Fruit fly (Drosophila melanogaster) whole organism, embryonic: ENCODE data around the gene haf.

Source experiments
- B-H1 ChIP-seq: fragments of 200-800 bp; sonication (Bioruptor generic); IDR thresholded peaks from 3 replicates; pipeline ENCODE4 v1.3.6; 2022; ENCODE audit warnings: missing biosample characterization, missing genetic modification characterization
- Blimp-1 ChIP-seq: fragments of 200-800 bp; sonication (Bioruptor generic); optimal IDR thresholded peaks from 3 replicates; lab custom pipeline; 2018; ENCODE audit warnings: missing biosample characterization, missing genetic modification characterization, mild to moderate bottlenecking, moderate library complexity, missing genetic modification reagents
- CG10267 ChIP-seq: fragments of 200-800 bp; sonication (Bioruptor generic); optimal IDR thresholded peaks from 2 replicates; lab custom pipeline; 2018; ENCODE audit warnings: missing biosample characterization, mild to moderate bottlenecking, missing genetic modification characterization, moderate library complexity
- CG11247 ChIP-seq: fragments of 200-800 bp; sonication (Bioruptor generic); IDR thresholded peaks from 2 replicates; pipeline ENCODE4 v1.3.6; 2022; ENCODE audit warnings: missing biosample characterization, missing genetic modification characterization
- CG12391 ChIP-seq: fragments of 200-800 bp; sonication (Bioruptor generic); optimal IDR thresholded peaks from 3 replicates; lab custom pipeline; 2018; ENCODE audit warnings: missing biosample characterization, mild to moderate bottlenecking, missing genetic modification characterization, moderate library complexity
- CG12769 ChIP-seq: fragments of 200-800 bp; sonication (Bioruptor generic); optimal IDR thresholded peaks from 2 replicates; lab custom pipeline; 2019; ENCODE audit warnings: missing biosample characterization, mild to moderate bottlenecking, missing genetic modification characterization, moderate library complexity
- CG14050 ChIP-seq: fragments of 200-800 bp; sonication (Bioruptor generic); IDR thresholded peaks from 3 replicates; pipeline ENCODE4 v1.3.6; 2022; ENCODE audit warnings: missing biosample characterization, missing genetic modification characterization
- CG15011 ChIP-seq: fragments of 200-800 bp; sonication (Bioruptor generic); optimal IDR thresholded peaks from 3 replicates; lab custom pipeline; 2018; ENCODE audit warnings: missing biosample characterization, mild to moderate bottlenecking, missing genetic modification characterization
- CG15269 ChIP-seq: fragments of 200-800 bp; sonication (Bioruptor generic); optimal IDR thresholded peaks from 2 replicates; lab custom pipeline; 2018; ENCODE audit warnings: missing biosample characterization, mild to moderate bottlenecking, missing genetic modification characterization, moderate library complexity
- CG15601 ChIP-seq: fragments of 200-800 bp; sonication (Bioruptor generic); optimal IDR thresholded peaks from 3 replicates; lab custom pipeline; 2019; ENCODE audit warnings: missing biosample characterization, mild to moderate bottlenecking, missing genetic modification characterization, moderate library complexity
- CG1602 ChIP-seq: fragments of 200-800 bp; sonication (Bioruptor generic); optimal IDR thresholded peaks from 3 replicates; lab custom pipeline; 2016; ENCODE audit warnings: missing biosample characterization, missing genetic modification characterization
- CG1647 ChIP-seq: fragments of 200-800 bp; sonication (Bioruptor generic); optimal IDR thresholded peaks from 3 replicates; lab custom pipeline; 2016; ENCODE audit warnings: missing biosample characterization, missing genetic modification characterization
- CG16813 ChIP-seq: fragments of 200-800 bp; sonication (Bioruptor generic); IDR thresholded peaks from 3 replicates; pipeline ENCODE4 v1.3.6; 2022; ENCODE audit warnings: missing biosample characterization, missing genetic modification characterization; ENCODE audit not compliant: partially characterized antibody
- CG17359 ChIP-seq: fragments of 200-800 bp; sonication (Bioruptor generic); optimal IDR thresholded peaks from 3 replicates; lab custom pipeline; 2018; ENCODE audit warnings: missing biosample characterization, mild to moderate bottlenecking, missing genetic modification characterization, moderate library complexity
- CG17361 ChIP-seq: fragments of 200-800 bp; sonication (Bioruptor generic); IDR thresholded peaks from 3 replicates; pipeline ENCODE4 v1.3.6; 2022; ENCODE audit warnings: missing biosample characterization, missing genetic modification characterization
- CG17385 ChIP-seq: fragments of 200-800 bp; sonication (Bioruptor generic); optimal IDR thresholded peaks from 3 replicates; lab custom pipeline; 2018; ENCODE audit warnings: missing biosample characterization, mild to moderate bottlenecking, missing genetic modification characterization
- CG17829 ChIP-seq: fragments of 200-800 bp; optimal IDR thresholded peaks from 2 replicates; lab custom pipeline; 2019; ENCODE audit warnings: missing biosample characterization, mild to moderate bottlenecking, missing genetic modification characterization, moderate library complexity
- CG18262 ChIP-seq: fragments of 200-800 bp; optimal IDR thresholded peaks from 3 replicates; lab custom pipeline; 2019; ENCODE audit warnings: missing biosample characterization, mild to moderate bottlenecking, missing genetic modification characterization, moderate library complexity
- CG2116 ChIP-seq: fragments of 200-800 bp; sonication (Bioruptor generic); optimal IDR thresholded peaks from 3 replicates; lab custom pipeline; 2018; ENCODE audit warnings: missing biosample characterization, mild to moderate bottlenecking, missing genetic modification characterization
- CG2120 ChIP-seq: fragments of 200-800 bp; sonication (Bioruptor generic); optimal IDR thresholded peaks from 3 replicates; lab custom pipeline; 2016; ENCODE audit warnings: missing biosample characterization, missing genetic modification characterization
- CG34422 ChIP-seq: fragments of 200-800 bp; sonication (Bioruptor generic); IDR thresholded peaks from 3 replicates; pipeline ENCODE4 v1.3.6; 2022; ENCODE audit warnings: missing biosample characterization, missing genetic modification characterization
- CG4360 ChIP-seq: fragments of 200-800 bp; sonication (Bioruptor generic); IDR thresholded peaks from 2 replicates; pipeline ENCODE4 v1.3.6; 2022; ENCODE audit warnings: missing biosample characterization, missing genetic modification characterization
- CG6254 ChIP-seq: fragments of 200-800 bp; sonication (Bioruptor generic); optimal IDR thresholded peaks from 3 replicates; lab custom pipeline; 2017; ENCODE audit warnings: mild to moderate bottlenecking, missing biosample characterization, missing genetic modification reagents, missing genetic modification characterization
- CG7786 ChIP-seq: fragments of 200-800 bp; sonication (Bioruptor generic); optimal IDR thresholded peaks from 2 replicates; lab custom pipeline; 2016; ENCODE audit warnings: missing biosample characterization, missing genetic modification characterization
- CG8089 ChIP-seq: fragments of 200-800 bp; sonication (Bioruptor generic); optimal IDR thresholded peaks from 3 replicates; lab custom pipeline; 2016; ENCODE audit warnings: missing biosample characterization, missing genetic modification characterization
- CG9727 ChIP-seq: fragments of 200-800 bp; sonication (Bioruptor generic); optimal IDR thresholded peaks from 3 replicates; lab custom pipeline; 2017; ENCODE audit warnings: missing biosample characterization, mild to moderate bottlenecking, missing genetic modification characterization
- D19B ChIP-seq: fragments of 200-800 bp; sonication (Bioruptor generic); optimal IDR thresholded peaks from 2 replicates; lab custom pipeline; 2017; ENCODE audit warnings: missing biosample characterization, mild to moderate bottlenecking, missing genetic modification characterization
- E2f1 ChIP-seq: fragments of 200-800 bp; sonication (Bioruptor generic); IDR thresholded peaks from 2 replicates; pipeline ENCODE4 v1.3.6; 2022; ENCODE audit warnings: missing biosample characterization, missing genetic modification characterization
- H2.0 ChIP-seq: fragments of 200-800 bp; sonication (Bioruptor generic); IDR thresholded peaks from 2 replicates; pipeline ENCODE4 v1.3.6; 2022; ENCODE audit warnings: missing biosample characterization, missing genetic modification characterization
- NFAT ChIP-seq: fragments of 200-800 bp; sonication (Bioruptor generic); IDR thresholded peaks from 2 replicates; pipeline ENCODE4 v1.3.6; 2022; ENCODE audit warnings: missing biosample characterization, missing genetic modification characterization
- Nf-YC ChIP-seq: fragments of 200-800 bp; optimal IDR thresholded peaks from 3 replicates; lab custom pipeline; 2019; ENCODE audit warnings: missing biosample characterization, mild to moderate bottlenecking, missing genetic modification characterization, moderate library complexity
- Optix ChIP-seq: fragments of 200-800 bp; sonication (Bioruptor generic); IDR thresholded peaks from 3 replicates; pipeline ENCODE4 v1.3.6; 2022; ENCODE audit warnings: missing biosample characterization, missing genetic modification characterization
- Sox102F ChIP-seq: fragments of 200-800 bp; sonication (Bioruptor generic); optimal IDR thresholded peaks from 2 replicates; lab custom pipeline; 2018; ENCODE audit warnings: missing biosample characterization, mild to moderate bottlenecking, missing genetic modification characterization, moderate library complexity
- br ChIP-seq: fragments of >200 bp; optimal IDR thresholded peaks from 2 replicates; lab custom pipeline; 2017
- ci ChIP-seq: fragments of 200-800 bp; sonication (Bioruptor generic); IDR thresholded peaks from 3 replicates; pipeline ENCODE4 v1.3.6; 2022; ENCODE audit warnings: missing biosample characterization, missing genetic modification characterization
- da ChIP-seq: fragments of 200-800 bp; sonication (Bioruptor generic); optimal IDR thresholded peaks from 2 replicates; lab custom pipeline; 2016; ENCODE audit warnings: missing biosample characterization, missing genetic modification characterization
- dmrt11E ChIP-seq: fragments of 200-800 bp; sonication (Bioruptor generic); optimal IDR thresholded peaks from 3 replicates; lab custom pipeline; 2018; ENCODE audit warnings: missing biosample characterization, mild to moderate bottlenecking, missing genetic modification characterization, moderate library complexity
- ewg ChIP-seq: fragments of 200-800 bp; sonication (Bioruptor generic); optimal IDR thresholded peaks from 3 replicates; lab custom pipeline; 2017; ENCODE audit warnings: mild to moderate bottlenecking, missing biosample characterization, missing genetic modification reagents, missing genetic modification characterization
- hkb ChIP-seq, 2 experiments: fragments of 200-800 bp in 1 of 2; fragments of >200 bp in 1 of 2; sonication (Bioruptor generic) in 1 of 2; IDR thresholded peaks in 1 of 2; optimal IDR thresholded peaks in 1 of 2; 2 replicates each; pipeline versions ENCODE4 v1.3.6 to Lab custom; 2017 to 2022; ENCODE audit warnings: missing biosample characterization in 1 of 2, missing genetic modification characterization in 1 of 2
- pan ChIP-seq, 4 experiments: fragments of >200 bp in 3 of 4; fragments of 200-800 bp in 1 of 4; sonication (Bioruptor generic) in 1 of 4; optimal IDR thresholded peaks in 3 of 4; IDR thresholded peaks in 1 of 4; 2 replicates each; pipeline versions ENCODE4 v1.3.6 to Lab custom; 2017 to 2022; ENCODE audit warnings: missing biosample characterization in 2 of 4, missing genetic modification characterization in 2 of 4, mixed read lengths in 1 of 4
- pho ChIP-seq: fragments of 200-800 bp; sonication (Bioruptor generic); optimal IDR thresholded peaks from 2 replicates; lab custom pipeline; 2016; ENCODE audit warnings: missing biosample characterization, missing genetic modification characterization
- pita ChIP-seq: fragments of 200-800 bp; sonication (Bioruptor generic); optimal IDR thresholded peaks from 2 replicates; lab custom pipeline; 2017; ENCODE audit warnings: missing biosample characterization, mild to moderate bottlenecking, missing genetic modification characterization
- pros ChIP-seq: fragments of 200-800 bp; sonication (Bioruptor generic); optimal IDR thresholded peaks from 3 replicates; lab custom pipeline; 2019; ENCODE audit warnings: missing biosample characterization, mild to moderate bottlenecking, missing genetic modification characterization, moderate library complexity
- repo ChIP-seq: fragments of 200-800 bp; sonication (Bioruptor generic); optimal IDR thresholded peaks from 2 replicates; lab custom pipeline; 2016; ENCODE audit warnings: missing biosample characterization, missing genetic modification characterization
- schlank ChIP-seq: fragments of 200-800 bp; sonication (Bioruptor generic); optimal IDR thresholded peaks from 2 replicates; lab custom pipeline; 2018; ENCODE audit warnings: missing biosample characterization, mild to moderate bottlenecking, missing genetic modification characterization
- tll ChIP-seq, 2 experiments: fragments of 200-800 bp in 1 of 2; fragments of >200 bp in 1 of 2; sonication (Bioruptor generic) in 1 of 2; optimal IDR thresholded peaks; 2 replicates each; lab custom pipeline; 2017 to 2019; ENCODE audit warnings: missing biosample characterization in 2 of 2, missing genetic modification characterization in 2 of 2, mild to moderate bottlenecking in 1 of 2, moderate library complexity in 1 of 2
- tna ChIP-seq: fragments of 200-800 bp; sonication (Bioruptor generic); IDR thresholded peaks from 2 replicates; pipeline ENCODE4 v1.3.6; 2022; ENCODE audit warnings: missing biosample characterization, missing genetic modification characterization; ENCODE audit not compliant: partially characterized antibody
- vvl ChIP-seq: fragments of 200-800 bp; sonication (Bioruptor generic); IDR thresholded peaks from 2 replicates; pipeline ENCODE4 v1.3.6; 2022; ENCODE audit warnings: missing biosample characterization, missing genetic modification characterization
- wek ChIP-seq: fragments of 200-800 bp; sonication (Bioruptor generic); optimal IDR thresholded peaks from 3 replicates; lab custom pipeline; 2018; ENCODE audit warnings: missing biosample characterization, mild to moderate bottlenecking, missing genetic modification characterization, moderate library complexity

haf gene

dm6 chr2L:1651053-1651452, 96.1 kb downstream of the haf start, which contains the start of gene chinmo (continued):
- TF ChIP-seq CG6254 (GFP tag; lab: Kevin White, UChicago) (no peak), CG11247 (GFP tag; lab: Robert Waterston, UW) (peak; percentile 45; the same call in 1 of the 2 replicates), NFAT (GFP tag; lab: Robert Waterston, UW) (peak; percentile 58; the same call in 1 of the 2 replicates), dmrt11E (tag; lab: Kevin White, UChicago) (no peak), CG17361 (GFP tag; lab: Robert Waterston, UW) (no peak), br (lab: Kevin White, UChicago) (no peak), CG17385 (GFP tag; lab: Kevin White, UChicago) (peak; percentile 50), CG8089 (GFP tag; lab: Kevin White, UChicago) (no peak), ci (GFP tag; lab: Robert Waterston, UW) (peak; percentile 79), CG12769 (peak; percentile 33), hkb (optimal IDR thresholded peaks at IDR 0.05; lab: Kevin White, UChicago) (no peak), hkb (GFP tag; IDR thresholded peaks at IDR 0.05; lab: Robert Waterston, UW) (peak; percentile 22; the same call in 1 of the 2 replicates), CG2116 (no peak), CG2120 (GFP tag; lab: Kevin White, UChicago) (peak; percentile 5), CG9727 (no peak), da (no peak), CG15269 (tag; lab: Kevin White, UChicago) (no peak), Optix (GFP tag; lab: Robert Waterston, UW) (no peak), CG10267 (tag; lab: Kevin White, UChicago) (no peak)
- TF ChIP-seq, all 482 proteins: peak for 115

- TF ChIP-seq CG14050 (GFP tag; lab: Robert Waterston, UW) (no peak), CG12391 (tag; lab: Kevin White, UChicago) (no peak), CG34422 (GFP tag; lab: Robert Waterston, UW) (peak; percentile 60; the same call in 1 of the 3 replicates), B-H1 (no peak), CG15601 (tag; lab: Kevin White, UChicago) (no peak), vvl (GFP tag; lab: Robert Waterston, UW) (0 out of 2 replicates have a peak, but pooled peaks have one; percentile 23), E2f1 (GFP tag; lab: Robert Waterston, UW) (no peak), Blimp-1 (no peak), CG1647 (GFP tag; lab: Kevin White, UChicago) (no peak), pho (no peak), H2.0 (GFP tag; lab: Robert Waterston, UW) (no peak), CG16813 (GFP tag; lab: Robert Waterston, UW) (no peak), schlank (tag; lab: Kevin White, UChicago) (no peak), CG7786 (GFP tag; lab: Kevin White, UChicago) (no peak), ewg (GFP tag; lab: Kevin White, UChicago) (no peak), D19B (GFP tag; lab: Kevin White, UChicago) (no peak), wek (GFP tag; lab: Kevin White, UChicago) (no peak), CG18262 (tag; lab: Kevin White, UChicago) (no peak), CG15011 (GFP tag; lab: Kevin White, UChicago) (no peak), CG17829 (tag; lab: Kevin White, UChicago) (no peak), repo (GFP tag; lab: Kevin White, UChicago) (no peak), CG17359 (tag; lab: Kevin White, UChicago) (no peak), tll (GFP tag; optimal IDR thresholded peaks at IDR 0.05; lab: Kevin White, UChicago) (no peak), pros (GFP tag; lab: Kevin White, UChicago) (peak; percentile 71), pita (GFP tag; lab: Kevin White, UChicago) (no peak), tna (GFP tag; lab: Robert Waterston, UW) (no peak), CG1602 (GFP tag; lab: Kevin White, UChicago) (no peak), Sox102F (GFP tag; lab: Kevin White, UChicago) (no peak), CG4360 (GFP tag; lab: Robert Waterston, UW) (peak; percentile 87), pan (optimal IDR thresholded peaks at IDR 0.05; lab: Kevin White, UChicago) (no peak), pan (GFP tag; optimal IDR thresholded peaks at IDR 0.05 in 1 of 2, IDR thresholded peaks at IDR 0.05 in 1 of 2) (peak in 1 of 2 experiments; percentile 32), Nf-YC (tag; lab: Kevin White, UChicago) (no peak)
These were observed 97.0 kb downstream of the haf start for dm6 chr2L:1651889-1652288.
